Worm (Caenorhabditis elegans) whole organism, L3 larva: Measurements from ENCODE around the gene gpc-1.

Experiments used
- egl-27 ChIP-seq: sonication (generic microtip); optimal IDR thresholded peaks from 4 replicates; lab custom pipeline; 2017; ENCODE audit warnings: missing biosample characterization, missing genetic modification reagents, missing genetic modification characterization
- elt-3 ChIP-seq, 3 experiments: fragments of 150-350 bp in 1 of 3; sonication (generic microtip) in 2 of 3; optimal IDR thresholded peaks; 2 replicates in 2 of 3; 4 replicates in 1 of 3; lab custom pipeline; 2014 to 2017; ENCODE audit warnings: missing biosample characterization in 3 of 3, missing genetic modification characterization in 3 of 3
- pha-4 ChIP-seq: fragments of 150-350 bp; optimal IDR thresholded peaks from 2 replicates; lab custom pipeline; 2014; ENCODE audit warnings: missing biosample characterization, missing genetic modification reagents, missing genetic modification characterization

ce11 chrX:12911235-12911634 lies 26.4 kb upstream of the gpc-1 start:
- no peak for TF ChIP-seq pha-4
- TF ChIP-seq egl-27 = no peak
- TF ChIP-seq elt-3 (tag; optimal IDR thresholded peaks at IDR 0.05; lab: Kevin White, UChicago) = no peak
